Fruit fly (Drosophila melanogaster) Kc167 (cell line): Measurements from ENCODE around the gene Ugt303B2.

Experiments used
- Myc ChIP-seq: fragments of >200 bp; optimal IDR thresholded peaks from 2 replicates; lab custom pipeline; 2017; ENCODE audit warnings: missing external identifiers
- Sin3A ChIP-seq: fragments of >200 bp; optimal IDR thresholded peaks from 2 replicates; lab custom pipeline; 2018; ENCODE audit warnings: missing external identifiers
- h ChIP-seq: fragments of >200 bp; optimal IDR thresholded peaks from 3 replicates; lab custom pipeline; 2018; ENCODE audit warnings: missing external identifiers
- insv ChIP-seq: fragments of >200 bp; optimal IDR thresholded peaks from 3 replicates; lab custom pipeline; 2018; ENCODE audit warnings: missing external identifiers
- psq ChIP-seq: fragments of >200 bp; optimal IDR thresholded peaks from 2 replicates; lab custom pipeline; 2017; ENCODE audit warnings: missing external identifiers
- ttk ChIP-seq: sonication (Bioruptor generic); optimal IDR thresholded peaks from 2 replicates; lab custom pipeline; 2017; ENCODE audit warnings: missing external identifiers

Gene Ugt303B2

dm6 chr3R:23538719-23539145, at the start of gene Ugt303B2:
Gene Ugt303B2, minus strand, starts transcription at chr3R:23538908.
- TF ChIP-seq ttk (lab: Kevin White, UChicago) = no peak
- TF ChIP-seq Sin3A = no peak
- no peak for TF ChIP-seq insv (lab: Kevin White, UChicago)

dm6 chr3R:23576618-23577017, 37.9 kb upstream of the Ugt303B2 start:
- TF ChIP-seq Sin3A (no peak), h (no peak), Myc (lab: Kevin White, UChicago) (no peak), insv (lab: Kevin White, UChicago) (no peak), psq (lab: Kevin White, UChicago) (no peak), ttk (lab: Kevin White, UChicago) (no peak)

dm6 chr3R:23569195-23569594, 30.5 kb upstream of the Ugt303B2 start:
- TF ChIP-seq ttk (lab: Kevin White, UChicago) = no peak
- TF ChIP-seq psq (lab: Kevin White, UChicago) = no peak
- no peak for TF ChIP-seq Myc (lab: Kevin White, UChicago)
- no peak for TF ChIP-seq Sin3A
- no peak for TF ChIP-seq insv (lab: Kevin White, UChicago)
- TF ChIP-seq h = no peak

- TF ChIP-seq ttk (lab: Kevin White, UChicago) (no peak), insv (lab: Kevin White, UChicago) (no peak), Sin3A (no peak), Myc (lab: Kevin White, UChicago) (no peak), psq (lab: Kevin White, UChicago) (no peak), h (no peak)
These were observed 18.5 kb upstream of the Ugt303B2 start, which contains the start of gene beat-IV for dm6 chr3R:23557244-23557643. Gene beat-IV, plus strand, starts transcription at chr3R:23557412.

DNA sequence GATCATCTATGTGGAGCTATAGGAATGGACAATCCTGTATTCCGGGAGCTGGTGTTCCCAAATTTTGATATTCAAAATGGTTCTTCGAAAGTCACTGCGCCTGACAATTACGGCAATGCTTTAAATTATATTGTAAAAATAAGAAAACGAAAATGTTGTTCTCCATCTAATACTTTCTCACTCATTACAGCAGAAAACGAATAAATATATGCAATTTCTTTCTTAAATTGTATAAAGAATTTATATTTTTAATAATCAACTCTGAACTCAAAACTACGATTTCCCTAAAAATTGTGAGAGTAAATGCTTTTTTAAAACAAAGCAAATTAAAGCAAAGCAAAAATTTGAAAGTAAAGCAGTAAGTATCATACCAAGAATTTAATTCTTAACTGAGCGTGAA, 18.1 kb upstream of the Ugt303B2 start, which contains the start of gene CG10164:
CG10164 (minus strand) TSS at position 101 of the 400 bp plus-strand sequence.
- no peak for TF ChIP-seq psq (lab: Kevin White, UChicago)
- TF ChIP-seq h = no peak
- no peak for TF ChIP-seq Sin3A
- TF ChIP-seq Myc (lab: Kevin White, UChicago) = no peak
- TF ChIP-seq ttk (lab: Kevin White, UChicago) = no peak
- no peak for TF ChIP-seq insv (lab: Kevin White, UChicago)

dm6 chr3R:23536610-23537009, 2.1 kb downstream of the Ugt303B2 start, which contains the start of gene Ugt303B1:
Gene Ugt303B1, minus strand, starts transcription at chr3R:23536710.
- TF ChIP-seq insv (lab: Kevin White, UChicago) (no peak), Sin3A (no peak), h (no peak), Myc (lab: Kevin White, UChicago) (no peak), ttk (lab: Kevin White, UChicago) (no peak), psq (lab: Kevin White, UChicago) (no peak)

DNA sequence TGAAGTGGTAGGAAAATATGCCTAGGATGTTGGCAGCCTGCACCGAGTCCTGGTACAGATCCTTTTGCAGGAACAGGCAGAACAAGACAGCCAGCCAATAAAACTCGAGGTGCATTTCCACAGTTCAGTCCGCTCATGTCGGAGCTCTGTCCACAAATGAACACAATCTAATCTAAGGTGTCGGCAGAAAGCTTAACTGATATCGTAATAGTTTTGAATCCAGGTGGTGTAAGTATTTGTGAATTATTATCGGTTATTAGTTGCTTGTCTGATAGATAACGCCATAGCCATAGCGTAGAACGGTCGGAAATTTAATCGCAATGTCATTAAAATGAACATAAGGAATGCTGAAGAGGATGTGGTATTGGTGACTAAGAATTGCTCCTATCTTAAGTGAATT, 4.1 kb downstream of the Ugt303B2 start, which contains the start of gene Ugt303B3:
Ugt303B3 (minus strand) TSS at position 159 of the 400 bp plus-strand sequence.
- TF ChIP-seq h = no peak
- TF ChIP-seq ttk (lab: Kevin White, UChicago) = no peak
- no peak for TF ChIP-seq Sin3A
- TF ChIP-seq insv (lab: Kevin White, UChicago) = no peak

- TF ChIP-seq h (no peak), Myc (lab: Kevin White, UChicago) (no peak), psq (lab: Kevin White, UChicago) (no peak), ttk (lab: Kevin White, UChicago) (no peak), insv (lab: Kevin White, UChicago) (no peak), Sin3A (no peak)
These were observed 7.8 kb downstream of the Ugt303B2 start, which contains the start of gene CG10175 for dm6 chr3R:23530886-23531285. Gene CG10175, minus strand, starts transcription at chr3R:23530986.

DNA sequence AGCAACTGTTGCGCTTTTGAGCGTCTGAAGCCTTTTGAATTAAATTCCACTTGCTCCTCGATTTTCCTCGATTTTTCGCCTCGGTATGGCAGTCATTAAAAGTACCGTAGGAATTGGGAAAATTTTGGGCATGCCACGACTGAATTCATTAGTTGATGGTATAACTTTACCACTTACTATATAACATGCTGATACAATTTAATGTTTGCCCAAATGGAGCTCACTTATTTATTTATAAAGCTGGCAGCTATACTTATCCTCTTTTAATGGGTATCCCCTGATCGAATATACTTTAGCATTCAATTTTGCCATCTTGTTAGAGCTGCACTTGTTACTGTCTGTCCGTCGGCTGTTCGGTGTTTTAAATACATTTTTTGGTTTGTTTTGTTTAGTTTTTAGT, 11.3 kb downstream of the Ugt303B2 start:
- TF ChIP-seq Sin3A (no peak), Myc (lab: Kevin White, UChicago) (no peak), h (no peak), insv (lab: Kevin White, UChicago) (no peak), ttk (lab: Kevin White, UChicago) (no peak), psq (lab: Kevin White, UChicago) (no peak)

- TF ChIP-seq insv (lab: Kevin White, UChicago) (no peak), h (no peak), psq (lab: Kevin White, UChicago) (no peak), Sin3A (no peak), ttk (lab: Kevin White, UChicago) (no peak), Myc (lab: Kevin White, UChicago) (no peak)
These were observed 12.6 kb downstream of the Ugt303B2 start for dm6 chr3R:23526069-23526468.

DNA sequence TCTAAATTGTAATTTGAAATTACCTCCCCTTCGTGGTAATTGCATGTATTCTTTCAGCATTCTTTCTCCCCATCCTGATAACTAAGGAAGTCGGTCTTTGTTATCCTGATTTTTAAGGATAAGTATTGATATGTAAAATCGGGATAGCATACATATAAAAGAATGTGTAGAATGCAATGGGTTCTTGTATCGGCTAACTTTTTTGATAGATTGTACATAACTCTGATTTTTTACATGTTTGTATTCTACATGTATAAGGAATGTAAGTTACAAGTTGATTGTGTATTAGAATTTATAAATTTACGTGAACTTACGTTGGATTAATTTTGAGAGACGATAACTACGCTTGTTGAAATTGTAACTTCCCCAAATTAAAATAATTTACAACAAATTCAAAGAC, 16.4 kb downstream of the Ugt303B2 start:
- TF ChIP-seq Sin3A = no peak
- no peak for TF ChIP-seq ttk (lab: Kevin White, UChicago)
- no peak for TF ChIP-seq h
- TF ChIP-seq psq (lab: Kevin White, UChicago) = no peak
- no peak for TF ChIP-seq Myc (lab: Kevin White, UChicago)
- no peak for TF ChIP-seq insv (lab: Kevin White, UChicago)

dm6 chr3R:23521483-23521882, 17.2 kb downstream of the Ugt303B2 start, which contains the start of gene CG10177:
Gene CG10177, minus strand, starts transcription at chr3R:23521583.
- TF ChIP-seq Sin3A (no peak), h (no peak), ttk (lab: Kevin White, UChicago) (no peak), Myc (lab: Kevin White, UChicago) (no peak), insv (lab: Kevin White, UChicago) (no peak), psq (lab: Kevin White, UChicago) (no peak)
